Worm (Caenorhabditis elegans): ENCODE results near the gene haf-3.

haf-3 gene

ce11 chrV:15733568-15733967 is 32.4 kb downstream of the haf-3 start, which contains the start of gene T23D5.3:
TSS of gene T23D5.3 (minus strand) at chrV:15733668.
- TF ChIP-seq rnt-1 (tag; optimal IDR thresholded peaks at IDR 0.05) (no peak), unc-30 (tag; optimal IDR thresholded peaks at IDR 0.05) (no peak), ztf-4 (tag; optimal IDR thresholded peaks at IDR 0.05) (no peak), sptf-1 (tag; optimal IDR thresholded peaks at IDR 0.05) (no peak), lin-13 (GFP tag; optimal IDR thresholded peaks at IDR 0.05) (no peak), egl-27 (tag; optimal IDR thresholded peaks at IDR 0.05) (no peak), isw-1 (GFP tag; IDR thresholded peaks at IDR 0.05) (no peak), hlh-4 (tag; optimal IDR thresholded peaks at IDR 0.05) (no peak), lir-3 (tag; optimal IDR thresholded peaks at IDR 0.05; ENCODE audit: poor library complexity) (no peak), ceh-90 (tag; optimal IDR thresholded peaks at IDR 0.05) (no peak), egl-13 (tag; optimal IDR thresholded peaks at IDR 0.05) (no peak), xbp-1 (tag; optimal IDR thresholded peaks at IDR 0.05) (no peak), lin-39 (tag; optimal IDR thresholded peaks at IDR 0.05) (no peak), nhr-237 (tag; optimal IDR thresholded peaks at IDR 0.05) (no peak), zag-1 (tag; optimal IDR thresholded peaks at IDR 0.05) (no peak), aly-2 (tag; optimal IDR thresholded peaks at IDR 0.05) (no peak), mef-2 (tag; optimal IDR thresholded peaks at IDR 0.05) (no peak), mep-1 (tag; optimal IDR thresholded peaks at IDR 0.05) (no peak)

- TF ChIP-seq nhr-237 (tag; optimal IDR thresholded peaks at IDR 0.05) (no peak), fkh-10 (GFP tag; optimal IDR thresholded peaks at IDR 0.05) (no peak), unc-98 (GFP tag; IDR thresholded peaks at IDR 0.05) (no peak), nhr-20 (tag; optimal IDR thresholded peaks at IDR 0.05) (no peak), fkh-4 (tag; optimal IDR thresholded peaks at IDR 0.05; ENCODE audit: borderline replicate concordance) (no peak), lir-3 (tag; optimal IDR thresholded peaks at IDR 0.05; ENCODE audit: poor library complexity) (no peak), lin-13 (GFP tag; optimal IDR thresholded peaks at IDR 0.05) (no peak)
Observed at ce11 chrV:15733020-15733419, 33.0 kb downstream of the haf-3 start.

- TF ChIP-seq nhr-71 (tag; optimal IDR thresholded peaks at IDR 0.05) (no peak), nhr-11 (tag; optimal IDR thresholded peaks at IDR 0.05) (no peak), isw-1 (GFP tag; IDR thresholded peaks at IDR 0.05) (no peak), pag-3 (tag; optimal IDR thresholded peaks at IDR 0.05; ENCODE audit: borderline replicate concordance, insufficient read depth) (no peak)
Observed at ce11 chrV:15732209-15732608, 33.8 kb downstream of the haf-3 start, which contains the start of gene str-38. TSS of gene str-38 (minus strand) at chrV:15732309.

ce11 chrV:15730459-15730858 is 35.5 kb downstream of the haf-3 start, which contains the start of gene Y6E2A.10:
TSS of gene Y6E2A.10 (minus strand) at chrV:15730559.
- TF ChIP-seq vab-15 (tag; optimal IDR thresholded peaks at IDR 0.05), result no peak
- no peak for TF ChIP-seq lin-14 (GFP tag; optimal IDR thresholded peaks at IDR 0.05)

- TF ChIP-seq egl-27 (tag; optimal IDR thresholded peaks at IDR 0.05), result no peak
- TF ChIP-seq dpl-1 (GFP tag; optimal IDR thresholded peaks at IDR 0.05), result no peak
Observed at ce11 chrV:15726610-15727009, 39.4 kb downstream of the haf-3 start, which contains the start of the genes irld-57 and sfxn-1.3. TSS of gene irld-57 (minus strand) at chrV:15726710. TSS of gene sfxn-1.3 (plus strand) at chrV:15726841.

- TF ChIP-seq pag-3 (tag; optimal IDR thresholded peaks at IDR 0.05; ENCODE audit: borderline replicate concordance, insufficient read depth) (no peak), nhr-28 (tag; optimal IDR thresholded peaks at IDR 0.05) (no peak), snu-23 (GFP tag; optimal IDR thresholded peaks at IDR 0.05) (no peak), unc-62 (GFP tag; optimal IDR thresholded peaks at IDR 0.05) (no peak), nhr-90 (tag; optimal IDR thresholded peaks at IDR 0.05; ENCODE audit: poor library complexity) (no peak), ets-5 (GFP tag; IDR thresholded peaks at IDR 0.05) (no peak), aha-1 (tag; optimal IDR thresholded peaks at IDR 0.05) (no peak), sox-4 (tag; optimal IDR thresholded peaks at IDR 0.05) (no peak), zip-4 (GFP tag; optimal IDR thresholded peaks at IDR 0.05) (no peak), lin-35 (GFP tag; optimal IDR thresholded peaks at IDR 0.05) (no peak)
Observed at ce11 chrV:15721888-15722287, 44.1 kb downstream of the haf-3 start, which contains the start of gene srh-140. TSS of gene srh-140 (plus strand) at chrV:15722188.
